Fruit fly (Drosophila melanogaster) whole organism, adult: ENCODE results near the gene Pgant7.

Experiments used
- CG11617 ChIP-seq: fragments of 200-800 bp; sonication (Bioruptor generic); optimal IDR thresholded peaks from 2 replicates; lab custom pipeline; 2017; ENCODE audit warnings: mild to moderate bottlenecking, missing biosample characterization, missing genetic modification reagents, missing genetic modification characterization
- CG12768 ChIP-seq: fragments of 200-800 bp; sonication (Bioruptor generic); optimal IDR thresholded peaks from 2 replicates; lab custom pipeline; 2017; ENCODE audit warnings: missing biosample characterization, missing genetic modification characterization, mild to moderate bottlenecking, moderate library complexity, missing genetic modification reagents
- CG1620 ChIP-seq: fragments of 200-800 bp; sonication (Bioruptor generic); optimal IDR thresholded peaks from 2 replicates; lab custom pipeline; 2016; ENCODE audit warnings: missing biosample characterization, missing genetic modification characterization
- CG33017 ChIP-seq: fragments of 200-800 bp; sonication (Bioruptor generic); optimal IDR thresholded peaks from 2 replicates; lab custom pipeline; 2018; ENCODE audit warnings: missing biosample characterization, mild to moderate bottlenecking, missing genetic modification characterization, moderate library complexity
- CG5204 ChIP-seq: fragments of 200-800 bp; sonication (Bioruptor generic); optimal IDR thresholded peaks from 2 replicates; lab custom pipeline; 2016; ENCODE audit warnings: missing biosample characterization, missing genetic modification characterization
- CG7101 ChIP-seq: fragments of 200-800 bp; sonication (Bioruptor generic); optimal IDR thresholded peaks from 2 replicates; lab custom pipeline; 2018; ENCODE audit warnings: missing biosample characterization, mild to moderate bottlenecking, missing genetic modification characterization, moderate library complexity
- Clk ChIP-seq: fragments of 200-800 bp; sonication (Bioruptor generic); optimal IDR thresholded peaks from 2 replicates; lab custom pipeline; 2017; ENCODE audit warnings: missing biosample characterization, missing genetic modification characterization
- Crg-1 ChIP-seq: fragments of 200-800 bp; sonication (Bioruptor generic); optimal IDR thresholded peaks from 2 replicates; lab custom pipeline; 2016; ENCODE audit warnings: missing biosample characterization, missing genetic modification characterization
- Hr96 ChIP-seq: fragments of 200-800 bp; sonication (Bioruptor generic); optimal IDR thresholded peaks from 2 replicates; lab custom pipeline; 2016; ENCODE audit warnings: missing biosample characterization, missing genetic modification characterization
- cic ChIP-seq: fragments of 200-800 bp; sonication (Bioruptor generic); optimal IDR thresholded peaks from 2 replicates; lab custom pipeline; 2017; ENCODE audit warnings: missing biosample characterization, mild to moderate bottlenecking, missing genetic modification characterization, moderate library complexity
- kay ChIP-seq: fragments of 200-800 bp; sonication (Bioruptor generic); peaks from one replicate; lab custom pipeline; 2016; ENCODE audit warnings: missing biosample characterization, missing genetic modification characterization, borderline replicate concordance
- tj ChIP-seq: fragments of 200-800 bp; sonication (Bioruptor generic); optimal IDR thresholded peaks from 3 replicates; lab custom pipeline; 2017; ENCODE audit warnings: missing biosample characterization, mild to moderate bottlenecking, missing genetic modification characterization, moderate library complexity
- toe ChIP-seq: fragments of 200-800 bp; sonication (Bioruptor generic); optimal IDR thresholded peaks from 2 replicates; lab custom pipeline; 2016; ENCODE audit warnings: missing biosample characterization, missing genetic modification characterization

DNA sequence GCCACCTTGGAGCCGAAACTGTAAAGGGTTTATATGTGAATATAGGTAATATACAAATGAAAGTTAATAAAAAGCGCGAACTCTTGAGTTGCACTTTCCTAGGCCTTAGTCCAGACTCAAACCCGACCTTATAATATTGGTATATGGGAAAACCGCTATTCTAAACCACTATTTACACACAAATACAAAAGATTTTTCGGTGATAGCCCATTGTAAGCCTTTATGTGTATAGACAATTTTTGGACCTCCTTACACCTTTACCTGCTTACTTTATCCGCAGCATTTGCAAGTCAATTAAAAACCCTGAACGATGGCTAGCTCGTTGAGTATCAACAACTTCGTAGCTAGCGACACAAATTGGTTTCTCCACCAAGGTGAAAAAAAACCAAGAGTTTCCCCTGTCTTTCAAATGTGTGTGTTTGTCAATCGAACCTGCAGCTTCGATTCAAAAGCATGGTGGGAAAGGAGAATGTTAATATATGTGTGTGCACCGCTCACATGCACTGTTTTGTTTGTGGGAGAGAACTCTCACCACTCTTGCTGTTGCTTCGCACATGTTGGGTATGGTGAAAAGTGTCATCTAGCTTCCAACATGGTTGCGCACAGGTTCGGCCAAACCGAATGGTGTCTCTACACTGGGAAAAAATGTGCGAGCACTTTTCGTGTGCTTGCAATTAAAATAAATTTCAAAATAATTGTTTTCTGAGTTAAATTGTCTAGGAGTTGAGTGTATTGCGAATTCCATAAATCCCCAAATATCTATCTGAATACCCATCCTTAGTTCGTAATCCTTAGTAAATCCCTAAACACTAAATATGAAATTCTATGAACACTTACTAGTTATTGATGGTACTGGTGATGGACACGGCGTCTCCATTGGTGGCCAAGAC lies 7.1 kb upstream of the Pgant7 start:
- TF ChIP-seq CG5204 (GFP tag; lab: Kevin White, UChicago) (no peak), Crg-1 (GFP tag; lab: Kevin White, UChicago) (no peak), CG1620 (GFP tag; lab: Kevin White, UChicago) (no peak), toe (GFP tag; lab: Kevin White, UChicago) (no peak), CG33017 (tag; lab: Kevin White, UChicago) (no peak), tj (GFP tag; lab: Kevin White, UChicago) (peak; percentile 5), CG12768 (no peak), kay (GFP tag; lab: Kevin White, UChicago) (no peak), CG11617 (GFP tag; lab: Kevin White, UChicago) (peak; percentile 31), CG7101 (no peak), cic (GFP tag; lab: Kevin White, UChicago) (no peak), Clk (GFP tag; lab: Kevin White, UChicago) (no peak), Hr96 (peak; percentile 20)
